Fruit fly (Drosophila melanogaster) whole organism, embryonic: Measurements from ENCODE around the gene CG43338.
A peak's percentile ranks its signal among the peaks of the same experiment; 100 is the strongest.

Experiments used
- ATbp ChIP-seq: fragments of 200-800 bp; sonication (Bioruptor generic); optimal IDR thresholded peaks from 2 replicates; lab custom pipeline; 2017; ENCODE audit warnings: missing biosample characterization, mild to moderate bottlenecking, missing genetic modification characterization, missing genetic modification reagents
- CG10565 ChIP-seq: fragments of 200-800 bp; sonication (Bioruptor generic); optimal IDR thresholded peaks from 3 replicates; lab custom pipeline; 2016; ENCODE audit warnings: missing biosample characterization, mild to moderate bottlenecking, missing genetic modification characterization
- CG12236 ChIP-seq: fragments of 200-800 bp; sonication (Bioruptor generic); optimal IDR thresholded peaks from 2 replicates; lab custom pipeline; 2016; ENCODE audit warnings: missing biosample characterization, missing genetic modification characterization
- CG13775 ChIP-seq: fragments of 200-800 bp; sonication (Bioruptor generic); optimal IDR thresholded peaks from 3 replicates; lab custom pipeline; 2017; ENCODE audit warnings: missing biosample characterization, mild to moderate bottlenecking, missing genetic modification characterization
- CG15073 ChIP-seq: fragments of 200-800 bp; sonication (Bioruptor generic); optimal IDR thresholded peaks from 2 replicates; lab custom pipeline; 2016; ENCODE audit warnings: missing biosample characterization, missing genetic modification characterization
- CG18476 ChIP-seq: fragments of 200-800 bp; sonication (Bioruptor generic); optimal IDR thresholded peaks from 2 replicates; lab custom pipeline; 2016; ENCODE audit warnings: missing biosample characterization, mild to moderate bottlenecking, missing genetic modification characterization
- CG18599 ChIP-seq: fragments of 200-800 bp; sonication (Bioruptor generic); optimal IDR thresholded peaks from 3 replicates; lab custom pipeline; 2017; ENCODE audit warnings: missing biosample characterization, missing genetic modification characterization, mild to moderate bottlenecking, moderate library complexity, missing genetic modification reagents
- CG2129 ChIP-seq: fragments of 200-800 bp; sonication (Bioruptor generic); IDR thresholded peaks from 2 replicates; pipeline ENCODE4 v1.3.6; 2022; ENCODE audit warnings: missing biosample characterization, missing genetic modification characterization; ENCODE audit not compliant: partially characterized antibody
- CG31224 ChIP-seq: fragments of 200-800 bp; sonication (Bioruptor generic); IDR thresholded peaks from 2 replicates; pipeline ENCODE4 v1.3.6; 2022; ENCODE audit warnings: missing biosample characterization, missing genetic modification characterization
- CG34376 ChIP-seq: fragments of 200-800 bp; sonication (Bioruptor generic); optimal IDR thresholded peaks from 2 replicates; lab custom pipeline; 2018; ENCODE audit warnings: missing biosample characterization, mild to moderate bottlenecking, missing genetic modification characterization
- CG3726 ChIP-seq: fragments of 200-800 bp; sonication (Bioruptor generic); IDR thresholded peaks from 3 replicates; pipeline ENCODE4, ENCODE4 v1.3.6; 2022; ENCODE audit warnings: missing biosample characterization, missing genetic modification characterization
- CG4282 ChIP-seq: fragments of 200-800 bp; sonication (Bioruptor generic); optimal IDR thresholded peaks from 2 replicates; lab custom pipeline; 2016; ENCODE audit warnings: missing biosample characterization, missing genetic modification characterization
- CG4328 ChIP-seq: fragments of 200-800 bp; sonication (Bioruptor generic); optimal IDR thresholded peaks from 3 replicates; lab custom pipeline; 2017; ENCODE audit warnings: missing biosample characterization, missing genetic modification reagents, missing genetic modification characterization
- CG4424 ChIP-seq: fragments of 200-800 bp; sonication (Bioruptor generic); optimal IDR thresholded peaks from 3 replicates; lab custom pipeline; 2016; ENCODE audit warnings: missing biosample characterization, missing genetic modification characterization
- CG4707 ChIP-seq: fragments of 200-800 bp; sonication (Bioruptor generic); optimal IDR thresholded peaks from 2 replicates; lab custom pipeline; 2018; ENCODE audit warnings: missing biosample characterization, mild to moderate bottlenecking, missing genetic modification characterization, moderate library complexity
- CG6791 ChIP-seq: fragments of 200-800 bp; sonication (Bioruptor generic); IDR thresholded peaks from 3 replicates; pipeline ENCODE4 v1.3.6; 2022; ENCODE audit warnings: missing biosample characterization, missing genetic modification characterization; ENCODE audit not compliant: partially characterized antibody
- CG7987 ChIP-seq: fragments of 200-800 bp; sonication (Bioruptor generic); optimal IDR thresholded peaks from 2 replicates; lab custom pipeline; 2018; ENCODE audit warnings: missing biosample characterization, mild to moderate bottlenecking, missing genetic modification characterization, moderate library complexity
- CG9215 ChIP-seq: fragments of 200-800 bp; sonication (Bioruptor generic); IDR thresholded peaks from 2 replicates; pipeline ENCODE4 v1.3.6; 2022; ENCODE audit warnings: missing biosample characterization, missing genetic modification characterization
- CG9727 ChIP-seq: fragments of 200-800 bp; sonication (Bioruptor generic); optimal IDR thresholded peaks from 3 replicates; lab custom pipeline; 2017; ENCODE audit warnings: missing biosample characterization, mild to moderate bottlenecking, missing genetic modification characterization
- CHES-1-like ChIP-seq: fragments of 200-800 bp; sonication (Bioruptor generic); optimal IDR thresholded peaks from 2 replicates; lab custom pipeline; 2016; ENCODE audit warnings: missing biosample characterization, missing genetic modification characterization
- Chrac-16 ChIP-seq: fragments of 200-800 bp; sonication (Bioruptor generic); optimal IDR thresholded peaks from 3 replicates; lab custom pipeline; 2016; ENCODE audit warnings: missing biosample characterization, missing genetic modification characterization
- Dip3 ChIP-seq: fragments of 200-800 bp; sonication (Bioruptor generic); optimal IDR thresholded peaks from 3 replicates; lab custom pipeline; 2016; ENCODE audit warnings: missing biosample characterization, missing genetic modification characterization
- GATAe ChIP-seq: fragments of 200-800 bp; sonication (Bioruptor generic); conservative IDR thresholded peaks from 2 replicates; pipeline ENCODE4 v1.3.6; 2022; ENCODE audit warnings: missing biosample characterization, missing genetic modification characterization
- H2.0 ChIP-seq: fragments of 200-800 bp; sonication (Bioruptor generic); IDR thresholded peaks from 2 replicates; pipeline ENCODE4 v1.3.6; 2022; ENCODE audit warnings: missing biosample characterization, missing genetic modification characterization
- HLH3B ChIP-seq: fragments of 200-800 bp; sonication (Bioruptor generic); IDR thresholded peaks from 2 replicates; pipeline ENCODE4 v1.3.6; 2022; ENCODE audit warnings: missing biosample characterization, missing genetic modification characterization
- Hey ChIP-seq: fragments of 200-800 bp; sonication (Bioruptor generic); optimal IDR thresholded peaks from 3 replicates; lab custom pipeline; 2018; ENCODE audit warnings: missing biosample characterization, mild to moderate bottlenecking, missing genetic modification characterization
- Jarid2 ChIP-seq: fragments of 200-800 bp; sonication (Bioruptor generic); optimal IDR thresholded peaks from 3 replicates; lab custom pipeline; 2017; ENCODE audit warnings: mild to moderate bottlenecking, missing biosample characterization, missing genetic modification reagents, missing genetic modification characterization
- Kr ChIP-seq: fragments of 200-800 bp; sonication (Bioruptor generic); optimal IDR thresholded peaks from 2 replicates; lab custom pipeline; 2017; ENCODE audit warnings: missing biosample characterization, mild to moderate bottlenecking, missing genetic modification characterization
- Mes4 ChIP-seq: fragments of 200-800 bp; sonication (Bioruptor generic); optimal IDR thresholded peaks from 2 replicates; lab custom pipeline; 2016; ENCODE audit warnings: missing biosample characterization, missing genetic modification characterization
- NC2α ChIP-seq: fragments of 200-800 bp; sonication (Bioruptor generic); optimal IDR thresholded peaks from 2 replicates; lab custom pipeline; 2016; ENCODE audit warnings: missing biosample characterization, missing genetic modification characterization
- Nf-YA ChIP-seq: fragments of 200-800 bp; sonication (Bioruptor generic); IDR thresholded peaks from 2 replicates; pipeline ENCODE4 v1.3.6; 2022; ENCODE audit warnings: missing biosample characterization, missing genetic modification characterization
- bigmax ChIP-seq: fragments of 200-800 bp; sonication (Bioruptor generic); optimal IDR thresholded peaks from 2 replicates; lab custom pipeline; 2018; ENCODE audit warnings: missing biosample characterization, mild to moderate bottlenecking, missing genetic modification characterization
- bowl ChIP-seq: fragments of 200-800 bp; sonication (Bioruptor generic); IDR thresholded peaks from 2 replicates; pipeline ENCODE4 v1.3.6; 2022; ENCODE audit warnings: missing biosample characterization, missing genetic modification characterization
- chn ChIP-seq: fragments of 200-800 bp; sonication (Bioruptor generic); optimal IDR thresholded peaks from 2 replicates; lab custom pipeline; 2016; ENCODE audit warnings: missing biosample characterization, missing genetic modification characterization
- crp ChIP-seq, 2 experiments: fragments of 200-800 bp; sonication (Bioruptor generic); optimal IDR thresholded peaks; 2 replicates in 1 of 2; 3 replicates in 1 of 2; lab custom pipeline; 2017; ENCODE audit warnings: missing biosample characterization in 2 of 2, missing genetic modification characterization in 2 of 2, mild to moderate bottlenecking in 1 of 2, moderate library complexity in 1 of 2
- danr ChIP-seq: fragments of 200-800 bp; sonication (Bioruptor generic); IDR thresholded peaks from 2 replicates; pipeline ENCODE4 v1.3.6; 2022; ENCODE audit warnings: missing biosample characterization, missing genetic modification characterization
- dpn ChIP-seq, 2 experiments: fragments of 200-800 bp; sonication (Bioruptor generic); optimal IDR thresholded peaks; 3 replicates each; lab custom pipeline; 2016; ENCODE audit warnings: missing biosample characterization in 2 of 2, missing genetic modification characterization in 2 of 2
- eyg ChIP-seq: fragments of 200-800 bp; sonication (Bioruptor generic); optimal IDR thresholded peaks from 3 replicates; lab custom pipeline; 2016; ENCODE audit warnings: missing biosample characterization, missing genetic modification characterization
- grau ChIP-seq: fragments of 200-800 bp; optimal IDR thresholded peaks from 3 replicates; lab custom pipeline; 2019; ENCODE audit warnings: missing biosample characterization, mild to moderate bottlenecking, missing genetic modification characterization, moderate library complexity
- gsb-n ChIP-seq: fragments of 200-800 bp; sonication (Bioruptor generic); optimal IDR thresholded peaks from 3 replicates; lab custom pipeline; 2018; ENCODE audit warnings: missing biosample characterization, mild to moderate bottlenecking, missing genetic modification characterization
- hb ChIP-seq: fragments of 200-800 bp; sonication (Bioruptor generic); IDR thresholded peaks from 3 replicates; pipeline ENCODE4 v1.3.6; 2022; ENCODE audit warnings: missing biosample characterization, missing genetic modification characterization; ENCODE audit not compliant: partially characterized antibody
- ind ChIP-seq: fragments of 200-800 bp; sonication (Bioruptor generic); optimal IDR thresholded peaks from 3 replicates; lab custom pipeline; 2016; ENCODE audit warnings: missing biosample characterization, missing genetic modification characterization
- mirr ChIP-seq: fragments of 200-800 bp; sonication (Bioruptor generic); optimal IDR thresholded peaks from 3 replicates; lab custom pipeline; 2018; ENCODE audit warnings: missing biosample characterization, mild to moderate bottlenecking, missing genetic modification characterization
- peb ChIP-seq: fragments of 200-800 bp; sonication (Bioruptor generic); IDR thresholded peaks from 2 replicates; pipeline ENCODE4 v1.3.6; 2022; ENCODE audit warnings: missing biosample characterization, missing genetic modification characterization
- sens ChIP-seq: fragments of 200-800 bp; sonication (Bioruptor generic); peaks from one replicate; lab custom pipeline; 2016; ENCODE audit warnings: missing biosample characterization, missing genetic modification characterization
- sim ChIP-seq: fragments of 200-800 bp; sonication (Bioruptor generic); IDR thresholded peaks from 2 replicates; pipeline ENCODE4 v1.3.6; 2022; ENCODE audit warnings: missing biosample characterization, missing genetic modification characterization
- sisA ChIP-seq: fragments of 200-800 bp; sonication (Bioruptor generic); IDR thresholded peaks from 2 replicates; pipeline ENCODE4 v1.3.6; 2022; ENCODE audit warnings: missing biosample characterization, missing genetic modification characterization
- ssp ChIP-seq: fragments of 200-800 bp; sonication (Bioruptor generic); IDR thresholded peaks from 2 replicates; pipeline ENCODE4 v1.3.6; 2022; ENCODE audit warnings: missing biosample characterization, missing genetic modification characterization
- tll ChIP-seq, 2 experiments: fragments of 200-800 bp in 1 of 2; fragments of >200 bp in 1 of 2; sonication (Bioruptor generic) in 1 of 2; optimal IDR thresholded peaks; 2 replicates each; lab custom pipeline; 2017 to 2019; ENCODE audit warnings: missing biosample characterization in 2 of 2, missing genetic modification characterization in 2 of 2, mild to moderate bottlenecking in 1 of 2, moderate library complexity in 1 of 2
- twi ChIP-seq: fragments of 200-800 bp; optimal IDR thresholded peaks from 2 replicates; lab custom pipeline; 2019; ENCODE audit warnings: missing biosample characterization, mild to moderate bottlenecking, missing genetic modification characterization, moderate library complexity
- vvl ChIP-seq: fragments of 200-800 bp; sonication (Bioruptor generic); IDR thresholded peaks from 2 replicates; pipeline ENCODE4 v1.3.6; 2022; ENCODE audit warnings: missing biosample characterization, missing genetic modification characterization

CG43338 gene

DNA sequence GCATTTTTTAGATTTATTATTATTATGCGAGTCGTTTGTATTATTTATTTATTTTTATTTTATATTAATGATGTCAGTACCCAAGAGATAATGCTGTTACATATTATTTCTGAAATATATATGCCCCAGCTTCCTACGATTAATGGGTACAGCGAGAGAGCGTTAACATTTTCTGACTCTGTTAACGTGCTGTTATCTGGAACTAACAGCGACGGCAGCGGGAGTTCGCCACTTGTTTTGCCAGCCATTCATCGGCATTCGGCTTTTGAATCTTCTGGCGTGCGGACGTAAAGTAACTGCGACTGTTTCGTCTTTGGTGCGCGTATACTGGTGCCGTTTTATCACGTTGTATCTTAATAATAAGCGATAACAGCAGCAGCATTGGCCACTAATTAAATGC, 54.0 kb downstream of the CG43338 start, which contains the start of gene MESR3 (continued):
- TF ChIP-seq CG9215 (GFP tag; lab: Robert Waterston, UW) (no peak; the same call in 1 of the 2 replicates), CG2129 (no peak), CG4707 (GFP tag; lab: Kevin White, UChicago) (peak; percentile 48), dpn (GFP tag; optimal IDR thresholded peaks at IDR 0.05; lab: Kevin White, UChicago) (peak; percentile 8 to 53), twi (tag; lab: Kevin White, UChicago) (no peak), eyg (no peak), CG18476 (GFP tag; lab: Kevin White, UChicago) (no peak), CG15073 (no peak), CHES-1-like (GFP tag; lab: Kevin White, UChicago) (no peak), ssp (GFP tag; lab: Robert Waterston, UW) (no peak), CG34376 (peak; percentile 74), Dip3 (GFP tag; lab: Kevin White, UChicago) (no peak), Hey (tag; lab: Kevin White, UChicago) (peak; percentile 28), HLH3B (GFP tag; lab: Robert Waterston, UW) (peak; percentile 72; the same call in 1 of the 2 replicates), Mes4 (GFP tag; lab: Kevin White, UChicago) (no peak), gsb-n (tag; lab: Kevin White, UChicago) (no peak), Kr (GFP tag; lab: Kevin White, UChicago) (no peak), hb (no peak), H2.0 (GFP tag; lab: Robert Waterston, UW) (peak; percentile 44; the same call in 1 of the 2 replicates), CG4424 (GFP tag; lab: Kevin White, UChicago) (peak; percentile 74), CG9727 (GFP tag; lab: Kevin White, UChicago) (peak; percentile 69), CG31224 (GFP tag; lab: Robert Waterston, UW) (peak; percentile 74), CG10565 (GFP tag; lab: Kevin White, UChicago) (no peak), ATbp (GFP tag; lab: Kevin White, UChicago) (peak; percentile 23), Chrac-16 (GFP tag; lab: Kevin White, UChicago) (no peak), grau (tag; lab: Kevin White, UChicago) (peak; percentile 71), CG7987 (GFP tag; lab: Kevin White, UChicago) (peak; percentile 73), sens (GFP tag; lab: Kevin White, UChicago) (peak; percentile 83), ind (peak; percentile 73), Jarid2 (peak; percentile 95), sisA (GFP tag; lab: Robert Waterston, UW) (0 out of 2 replicates have a peak, but pooled peaks have one; percentile 9), sim (GFP tag; lab: Robert Waterston, UW) (no peak), CG12236 (GFP tag; lab: Kevin White, UChicago) (no peak), CG13775 (GFP tag; lab: Kevin White, UChicago) (peak; percentile 31), bowl (GFP tag; lab: Robert Waterston, UW) (no peak), GATAe (GFP tag; lab: Robert Waterston, UW) (no peak), NC2α (GFP tag; lab: Kevin White, UChicago) (no peak), vvl (GFP tag; lab: Robert Waterston, UW) (peak; percentile 63; the same call in 1 of the 2 replicates), bigmax (peak; percentile 31), CG3726 (GFP tag; lab: Robert Waterston, UW) (peak; percentile 66; the same call in 1 of the 3 replicates), crp (GFP tag; optimal IDR thresholded peaks at IDR 0.05; lab: Kevin White, UChicago) (no peak), tll (GFP tag; optimal IDR thresholded peaks at IDR 0.05; lab: Kevin White, UChicago) (no peak), danr (GFP tag; lab: Robert Waterston, UW) (no peak), CG6791 (GFP tag; lab: Robert Waterston, UW) (no peak), CG18599 (GFP tag; lab: Kevin White, UChicago) (peak; percentile 85), peb (no peak), mirr (GFP tag; lab: Kevin White, UChicago) (peak; percentile 87), Nf-YA (peak; percentile 38; the same call in 1 of the 2 replicates), chn (GFP tag; lab: Kevin White, UChicago) (peak; percentile 27), CG4282 (no peak), CG4328 (GFP tag; lab: Kevin White, UChicago) (peak; percentile 66)
